Worm (Caenorhabditis elegans) whole organism, late embryonic: Measurements from ENCODE around the gene srsx-31.

Source experiments
- ceh-31 ChIP-seq: sonication (generic microtip); optimal IDR thresholded peaks from 2 replicates; lab custom pipeline; 2016; ENCODE audit warnings: missing genetic modification characterization, missing compliant biosample characterization
- che-1 ChIP-seq: sonication (generic microtip); optimal IDR thresholded peaks from 2 replicates; lab custom pipeline; 2016; ENCODE audit warnings: mild to moderate bottlenecking, missing genetic modification characterization, missing compliant biosample characterization
- ets-4 ChIP-seq: sonication (generic microtip); optimal IDR thresholded peaks from 2 replicates; lab custom pipeline; 2016; ENCODE audit warnings: missing genetic modification characterization, missing compliant biosample characterization
- hlh-13 ChIP-seq: fragments of 200-800 bp; sonication (Bioruptor generic); optimal IDR thresholded peaks from 2 replicates; lab custom pipeline; 2018; ENCODE audit warnings: mild to moderate bottlenecking, missing genetic modification characterization, missing compliant biosample characterization
- pros-1 ChIP-seq: fragments of 150-350 bp; optimal IDR thresholded peaks from 2 replicates; lab custom pipeline; 2014; ENCODE audit warnings: missing biosample characterization, missing genetic modification reagents, missing genetic modification characterization

DNA sequence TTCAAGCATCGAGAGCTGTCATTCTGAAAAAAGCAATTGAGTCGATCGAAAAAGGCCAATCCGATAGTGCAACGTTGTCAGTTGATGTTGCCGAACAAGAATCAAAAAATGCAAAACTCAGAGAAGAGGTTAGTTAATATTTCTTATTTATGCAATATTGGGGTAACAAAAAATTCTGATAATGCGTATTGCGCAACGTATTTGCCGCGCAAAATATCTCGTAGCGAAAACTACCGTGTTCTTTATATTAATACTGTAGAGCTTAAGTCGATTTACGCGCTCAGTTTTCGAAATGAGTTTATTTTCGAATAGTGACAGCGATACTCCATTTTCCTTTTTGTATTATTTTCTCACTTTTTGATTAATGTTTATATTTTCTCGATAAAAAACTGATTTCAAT lies 9.9 kb downstream of the srsx-31 start:
- TF ChIP-seq ceh-31 (tag; lab: Kevin White, UChicago) (no peak), pros-1 (tag; lab: Kevin White, UChicago) (no peak), che-1 (tag; lab: Kevin White, UChicago) (no peak), hlh-13 (GFP tag; lab: Kevin White, UChicago) (no peak), ets-4 (no peak)
